Fruit fly (Drosophila melanogaster): Measurements from ENCODE around the gene beg.

Gene beg

dm6 chr3L:17008911-17009364 is 26.5 kb upstream of the beg start:
- no peak for TF ChIP-seq Dif (GFP tag; optimal IDR thresholded peaks at IDR 0.05; ENCODE audit: partially characterized antibody)
- TF ChIP-seq HLH106 (tag; optimal IDR thresholded peaks at IDR 0.05) = no peak
- no peak for TF ChIP-seq sv (GFP tag; optimal IDR thresholded peaks at IDR 0.05)
- TF ChIP-seq br (GFP tag; optimal IDR thresholded peaks at IDR 0.05) = peak; percentile 12
- peak; percentile 51 for TF ChIP-seq CrebA (GFP tag; optimal IDR thresholded peaks at IDR 0.05; ENCODE audit: borderline replicate concordance)
- TF ChIP-seq N (GFP tag; optimal IDR thresholded peaks at IDR 0.05) = no peak
- TF ChIP-seq rgr (GFP tag; optimal IDR thresholded peaks at IDR 0.05) = peak; percentile 21
- no peak for TF ChIP-seq Dfd (GFP tag; optimal IDR thresholded peaks at IDR 0.05)
- TF ChIP-seq brk (GFP tag; optimal IDR thresholded peaks at IDR 0.05) = no peak
- TF ChIP-seq jim (GFP tag; optimal IDR thresholded peaks at IDR 0.05) = no peak
- no peak for TF ChIP-seq Hr78 (GFP tag; optimal IDR thresholded peaks at IDR 0.05)
- no peak for TF ChIP-seq pan (optimal IDR thresholded peaks at IDR 0.05)
- TF ChIP-seq woc (GFP tag; optimal IDR thresholded peaks at IDR 0.05) = no peak
- TF ChIP-seq fru (GFP tag; optimal IDR thresholded peaks at IDR 0.05) = no peak
- TF ChIP-seq GATAd (GFP tag; optimal IDR thresholded peaks at IDR 0.05) = no peak
- TF ChIP-seq tai (GFP tag; optimal IDR thresholded peaks at IDR 0.05) = no peak
- TF ChIP-seq Vsx2 (GFP tag; optimal IDR thresholded peaks at IDR 0.05; ENCODE audit: partially characterized antibody) = peak; percentile 21
- no peak for TF ChIP-seq Myc (optimal IDR thresholded peaks at IDR 0.05)
- no peak for TF ChIP-seq usp (GFP tag; optimal IDR thresholded peaks at IDR 0.05)
- TF ChIP-seq OdsH (GFP tag; optimal IDR thresholded peaks at IDR 0.05) = no peak
- no peak for TF ChIP-seq psq (GFP tag; optimal IDR thresholded peaks at IDR 0.05)
- TF ChIP-seq Hnf4 (GFP tag; optimal IDR thresholded peaks at IDR 0.05) = peak; percentile 12
- no peak for TF ChIP-seq Rel (GFP tag; optimal IDR thresholded peaks at IDR 0.05)
- TF ChIP-seq Rel (tag; optimal IDR thresholded peaks at IDR 0.05) = peak; percentile 51
- no peak for TF ChIP-seq dsf (GFP tag; optimal IDR thresholded peaks at IDR 0.05; ENCODE audit: borderline replicate concordance)
- TF ChIP-seq Jra (GFP tag; optimal IDR thresholded peaks at IDR 0.05) = no peak
- no peak for TF ChIP-seq CG9705 (GFP tag; optimal IDR thresholded peaks at IDR 0.05)
- no peak for TF ChIP-seq dmrt93B (GFP tag; optimal IDR thresholded peaks at IDR 0.05)
- no peak for TF ChIP-seq h (GFP tag; optimal IDR thresholded peaks at IDR 0.05)
- no peak for TF ChIP-seq ey (GFP tag; optimal IDR thresholded peaks at IDR 0.05)

- peak; percentile 0 for TF ChIP-seq psq (GFP tag; optimal IDR thresholded peaks at IDR 0.05)
- TF ChIP-seq br (GFP tag; optimal IDR thresholded peaks at IDR 0.05) = peak; percentile 70
- no peak for TF ChIP-seq usp (GFP tag; optimal IDR thresholded peaks at IDR 0.05)
- TF ChIP-seq sage (GFP tag; optimal IDR thresholded peaks at IDR 0.05) = no peak
- peak; percentile 28 for TF ChIP-seq OdsH (GFP tag; optimal IDR thresholded peaks at IDR 0.05)
- TF ChIP-seq CrebA (GFP tag; optimal IDR thresholded peaks at IDR 0.05; ENCODE audit: borderline replicate concordance) = no peak
- peak; percentile 95 for TF ChIP-seq Hr83 (GFP tag; optimal IDR thresholded peaks at IDR 0.05; ENCODE audit: poor library complexity, severe bottlenecking)
- TF ChIP-seq Mio (GFP tag; optimal IDR thresholded peaks at IDR 0.05) = no peak
- no peak for TF ChIP-seq pan (optimal IDR thresholded peaks at IDR 0.05)
- no peak for TF ChIP-seq Hr78 (GFP tag; optimal IDR thresholded peaks at IDR 0.05)
- TF ChIP-seq Dfd (GFP tag; optimal IDR thresholded peaks at IDR 0.05) = no peak
- TF ChIP-seq ey (GFP tag; optimal IDR thresholded peaks at IDR 0.05) = peak; percentile 26
- peak; percentile 9 for TF ChIP-seq brk (GFP tag; optimal IDR thresholded peaks at IDR 0.05)
- peak; percentile 36 for TF ChIP-seq fru (GFP tag; optimal IDR thresholded peaks at IDR 0.05)
- peak; percentile 94 for TF ChIP-seq h (GFP tag; optimal IDR thresholded peaks at IDR 0.05)
- TF ChIP-seq Jra (GFP tag; optimal IDR thresholded peaks at IDR 0.05) = peak; percentile 39
- no peak for TF ChIP-seq Vsx2 (GFP tag; optimal IDR thresholded peaks at IDR 0.05; ENCODE audit: partially characterized antibody)
- TF ChIP-seq Rel (GFP tag; optimal IDR thresholded peaks at IDR 0.05) = no peak
- peak; percentile 89 for TF ChIP-seq Rel (tag; optimal IDR thresholded peaks at IDR 0.05)
- TF ChIP-seq Abd-B (GFP tag; optimal IDR thresholded peaks at IDR 0.05) = no peak
- TF ChIP-seq CG32264 (GFP tag; optimal IDR thresholded peaks at IDR 0.05) = no peak
- no peak for TF ChIP-seq dmrt93B (GFP tag; optimal IDR thresholded peaks at IDR 0.05)
- no peak for TF ChIP-seq jim (GFP tag; optimal IDR thresholded peaks at IDR 0.05)
- TF ChIP-seq Hnf4 (GFP tag; optimal IDR thresholded peaks at IDR 0.05) = peak; percentile 50
- TF ChIP-seq N (GFP tag; optimal IDR thresholded peaks at IDR 0.05) = no peak
- peak; percentile 73 for TF ChIP-seq woc (GFP tag; optimal IDR thresholded peaks at IDR 0.05)
- no peak for TF ChIP-seq lola (GFP tag; optimal IDR thresholded peaks at IDR 0.05)
- TF ChIP-seq sv (GFP tag; optimal IDR thresholded peaks at IDR 0.05) = no peak
- peak; percentile 81 for TF ChIP-seq Dif (GFP tag; optimal IDR thresholded peaks at IDR 0.05; ENCODE audit: partially characterized antibody)
- TF ChIP-seq foxo (GFP tag; optimal IDR thresholded peaks at IDR 0.05) = peak in 1 of 2 experiments; percentile 10
- no peak for TF ChIP-seq HLH106 (tag; optimal IDR thresholded peaks at IDR 0.05)
- peak; percentile 63 to 84 for TF ChIP-seq dl (GFP tag; optimal IDR thresholded peaks at IDR 0.05; ENCODE audit: insufficient read depth in 1 of 2, partially characterized antibody in 2 of 2)
- peak; percentile 17 for TF ChIP-seq Sp1 (GFP tag; optimal IDR thresholded peaks at IDR 0.05)
- TF ChIP-seq CG9705 (GFP tag; optimal IDR thresholded peaks at IDR 0.05) = no peak
- TF ChIP-seq Myc (optimal IDR thresholded peaks at IDR 0.05) = no peak
- no peak for TF ChIP-seq tai (GFP tag; optimal IDR thresholded peaks at IDR 0.05)
- no peak for TF ChIP-seq rgr (GFP tag; optimal IDR thresholded peaks at IDR 0.05)
- no peak for TF ChIP-seq dsf (GFP tag; optimal IDR thresholded peaks at IDR 0.05; ENCODE audit: borderline replicate concordance)
- no peak for TF ChIP-seq GATAd (GFP tag; optimal IDR thresholded peaks at IDR 0.05)
These were observed 25.6 kb upstream of the beg start for dm6 chr3L:17009715-17010491.
